Worm (Caenorhabditis elegans): ENCODE results near the gene K04A8.20.

ce11 chrV:6558103-6558502 is 8.9 kb downstream of the K04A8.20 start, which contains the start of gene spp-20:
- TF ChIP-seq hnd-1 (tag; optimal IDR thresholded peaks at IDR 0.05) (no peak), pes-1 (GFP tag; IDR thresholded peaks at IDR 0.05) (no peak), ceh-13 (GFP tag; optimal IDR thresholded peaks at IDR 0.05) (no peak), ama-1 (optimal IDR thresholded peaks at IDR 0.05) (no peak), ceh-36 (tag; optimal IDR thresholded peaks at IDR 0.05) (no peak), hmg-4 (GFP tag; optimal IDR thresholded peaks at IDR 0.05) (no peak), hmbx-1 (tag; optimal IDR thresholded peaks at IDR 0.05) (no peak)
